Worm (Caenorhabditis elegans) whole organism, L4 larva: ENCODE data around the gene C49H3.4.

Experiments
- D1046.2 ChIP-seq: fragments of 200-800 bp; sonication (Bioruptor generic); IDR thresholded peaks from 2 replicates; pipeline ENCODE4 v1.3.6; 2022; ENCODE audit warnings: missing genetic modification characterization, missing compliant biosample characterization
- F10B5.3 ChIP-seq: sonication (generic microtip); optimal IDR thresholded peaks from 2 replicates; lab custom pipeline; 2016; ENCODE audit warnings: mild to moderate bottlenecking, missing genetic modification characterization, missing compliant biosample characterization
- T20F7.1 ChIP-seq: fragments of 200-800 bp; sonication (Bioruptor generic); optimal IDR thresholded peaks from 2 replicates; lab custom pipeline; 2018; ENCODE audit warnings: mild to moderate bottlenecking, missing genetic modification characterization, missing compliant biosample characterization
- Y105C5A.15 ChIP-seq: fragments of 200-800 bp; sonication (Bioruptor generic); IDR thresholded peaks from 2 replicates; pipeline ENCODE4 v1.3.6; 2022; ENCODE audit warnings: missing genetic modification characterization, missing compliant biosample characterization
- Y48G9A.11 ChIP-seq: fragments of 200-800 bp; sonication (Bioruptor generic); IDR thresholded peaks from 2 replicates; pipeline ENCODE4 v1.3.6; 2022; ENCODE audit warnings: missing genetic modification reagents, missing genetic modification characterization, missing compliant biosample characterization
- aha-1 ChIP-seq: fragments of 150-350 bp; peaks from one replicate; lab custom pipeline; 2014; ENCODE audit warnings: missing biosample characterization, missing genetic modification characterization
- ceh-20 ChIP-seq: fragments of 200-800 bp; sonication (Bioruptor generic); IDR thresholded peaks from 2 replicates; pipeline ENCODE4 v1.3.6; 2022; ENCODE audit warnings: missing genetic modification reagents, missing genetic modification characterization, missing compliant biosample characterization
- ceh-44 ChIP-seq: fragments of 200-800 bp; sonication (Bioruptor generic); IDR thresholded peaks from 2 replicates; pipeline ENCODE4 v1.3.6; 2022; ENCODE audit warnings: missing genetic modification reagents, missing genetic modification characterization, missing compliant biosample characterization
- ceh-62 ChIP-seq: sonication (generic microtip); optimal IDR thresholded peaks from 2 replicates; lab custom pipeline; 2017; ENCODE audit warnings: missing biosample characterization, missing genetic modification characterization
- ceh-82 ChIP-seq: sonication (generic microtip); optimal IDR thresholded peaks from 2 replicates; lab custom pipeline; 2017; ENCODE audit warnings: missing biosample characterization, missing genetic modification characterization
- ctbp-1 ChIP-seq: fragments of 200-800 bp; sonication (Bioruptor generic); IDR thresholded peaks from 2 replicates; pipeline ENCODE4 v1.3.6; 2022; ENCODE audit warnings: missing genetic modification reagents, missing genetic modification characterization, missing compliant biosample characterization
- dmd-9 ChIP-seq: fragments of 200-800 bp; sonication (Bioruptor generic); IDR thresholded peaks from 2 replicates; pipeline ENCODE4 v1.3.6; 2022; ENCODE audit warnings: missing genetic modification reagents, missing genetic modification characterization, missing compliant biosample characterization
- dpl-1 ChIP-seq: fragments of 150-350 bp; optimal IDR thresholded peaks from 2 replicates; lab custom pipeline; 2014; ENCODE audit warnings: missing biosample characterization, missing genetic modification reagents, missing genetic modification characterization
- egl-43 ChIP-seq: fragments of 200-800 bp; sonication (Bioruptor generic); IDR thresholded peaks from 2 replicates; pipeline ENCODE4 v1.3.6; 2022; ENCODE audit warnings: missing genetic modification reagents, missing genetic modification characterization, missing compliant biosample characterization
- gei-8 ChIP-seq: fragments of 200-800 bp; sonication (Bioruptor generic); optimal IDR thresholded peaks from 2 replicates; lab custom pipeline; 2018; ENCODE audit warnings: mild to moderate bottlenecking, missing genetic modification characterization, missing compliant biosample characterization
- hmg-1.1 ChIP-seq: fragments of 200-800 bp; sonication (Bioruptor generic); IDR thresholded peaks from 2 replicates; pipeline ENCODE4 v1.3.6; 2022; ENCODE audit warnings: missing genetic modification reagents, missing genetic modification characterization, missing compliant biosample characterization
- lin-1 ChIP-seq: fragments of 200-800 bp; sonication (Bioruptor generic); IDR thresholded peaks from 2 replicates; pipeline ENCODE4 v1.3.6; 2022; ENCODE audit warnings: missing genetic modification reagents, missing genetic modification characterization, missing compliant biosample characterization
- lin-13 ChIP-seq: fragments of 150-350 bp; optimal IDR thresholded peaks from 2 replicates; lab custom pipeline; 2014; ENCODE audit warnings: missing biosample characterization, missing genetic modification reagents, missing genetic modification characterization
- lin-15B ChIP-seq: fragments of 150-350 bp; sonication (generic microtip); optimal IDR thresholded peaks from 3 replicates; lab custom pipeline; 2014; ENCODE audit warnings: missing biosample characterization, missing genetic modification characterization
- lin-29 ChIP-seq: fragments of 200-800 bp; sonication (Bioruptor generic); IDR thresholded peaks from 2 replicates; pipeline ENCODE4 v1.3.6; 2022; ENCODE audit warnings: missing genetic modification reagents, missing genetic modification characterization, missing compliant biosample characterization
- lin-38 ChIP-seq: fragments of 200-800 bp; sonication (Bioruptor generic); IDR thresholded peaks from 2 replicates; pipeline ENCODE4 v1.3.6; 2022; ENCODE audit warnings: missing genetic modification reagents, missing genetic modification characterization, missing compliant biosample characterization
- lsy-2 ChIP-seq, 2 experiments: fragments of 150-350 bp in 1 of 2; sonication (generic microtip) in 1 of 2; optimal IDR thresholded peaks; 2 replicates each; lab custom pipeline; 2014 to 2017; ENCODE audit warnings: missing biosample characterization in 2 of 2, missing genetic modification characterization in 2 of 2
- madf-5 ChIP-seq, 2 experiments: fragments of 200-800 bp; sonication (Bioruptor generic); IDR thresholded peaks; 2 replicates each; pipeline ENCODE4 v1.3.6; 2022; ENCODE audit warnings: missing compliant biosample characterization in 2 of 2, missing genetic modification characterization in 2 of 2
- mdt-29 ChIP-seq: fragments of 200-800 bp; sonication (Bioruptor generic); IDR thresholded peaks from 2 replicates; pipeline ENCODE4 v1.3.6; 2022; ENCODE audit warnings: missing genetic modification reagents, missing genetic modification characterization, missing compliant biosample characterization
- mep-1 ChIP-seq: fragments of 150-350 bp; sonication (generic microtip); optimal IDR thresholded peaks from 3 replicates; lab custom pipeline; 2014; ENCODE audit warnings: missing biosample characterization, missing genetic modification characterization
- mxl-3 ChIP-seq: fragments of 200-800 bp; sonication (Bioruptor generic); optimal IDR thresholded peaks from 2 replicates; lab custom pipeline; 2018; ENCODE audit warnings: mild to moderate bottlenecking, missing genetic modification characterization, missing compliant biosample characterization
- nhr-102 ChIP-seq: sonication (generic microtip); optimal IDR thresholded peaks from 2 replicates; lab custom pipeline; 2016; ENCODE audit warnings: mild to moderate bottlenecking, missing genetic modification characterization, moderate library complexity, missing compliant biosample characterization
- nhr-237 ChIP-seq: sonication (generic microtip); optimal IDR thresholded peaks from 2 replicates; lab custom pipeline; 2017; ENCODE audit warnings: missing biosample characterization, missing genetic modification characterization
- nhr-28 ChIP-seq: fragments of 150-350 bp; optimal IDR thresholded peaks from 2 replicates; lab custom pipeline; 2014; ENCODE audit warnings: missing biosample characterization, missing genetic modification characterization
- nhr-48 ChIP-seq: sonication (generic microtip); optimal IDR thresholded peaks from 2 replicates; lab custom pipeline; 2016; ENCODE audit warnings: mild to moderate bottlenecking, missing genetic modification characterization, missing compliant biosample characterization
- nhr-77 ChIP-seq: fragments of 150-350 bp; optimal IDR thresholded peaks from 2 replicates; lab custom pipeline; 2014; ENCODE audit warnings: missing biosample characterization, missing genetic modification characterization
- pha-4 ChIP-seq, 2 experiments: fragments of 150-350 bp in 1 of 2; fragments of 200-800 bp in 1 of 2; sonication (Bioruptor generic) in 1 of 2; IDR thresholded peaks in 1 of 2; optimal IDR thresholded peaks in 1 of 2; 2 replicates each; pipeline versions ENCODE4 v1.3.6 to Lab custom; 2014 to 2022; ENCODE audit warnings: missing genetic modification characterization in 2 of 2, missing genetic modification reagents in 2 of 2, missing biosample characterization in 1 of 2, missing compliant biosample characterization in 1 of 2
- set-16 ChIP-seq: fragments of 200-800 bp; sonication (Bioruptor generic); IDR thresholded peaks from 2 replicates; pipeline ENCODE4 v1.3.6; 2022; ENCODE audit warnings: missing genetic modification reagents, missing genetic modification characterization, missing compliant biosample characterization
- snpc-1.2 ChIP-seq: fragments of 200-800 bp; sonication (Bioruptor generic); IDR thresholded peaks from 2 replicates; pipeline ENCODE4 v1.3.6; 2022; ENCODE audit warnings: missing genetic modification reagents, missing genetic modification characterization, missing compliant biosample characterization
- snpc-4 ChIP-seq: fragments of 150-350 bp; optimal IDR thresholded peaks from 2 replicates; lab custom pipeline; 2014; ENCODE audit warnings: missing biosample characterization, missing genetic modification characterization
- tra-1 ChIP-seq: fragments of 200-800 bp; sonication (Bioruptor generic); IDR thresholded peaks from 2 replicates; pipeline ENCODE4 v1.3.6; 2022; ENCODE audit warnings: missing genetic modification reagents, missing genetic modification characterization, missing compliant biosample characterization
- unc-62 ChIP-seq, 3 experiments: fragments of 150-350 bp in 1 of 3; sonication (generic microtip); optimal IDR thresholded peaks in 2 of 3; peaks in 1 of 3; 1 replicate in 1 of 3; 2 replicates in 2 of 3; lab custom pipeline; 2014 to 2017; ENCODE audit warnings: missing biosample characterization in 3 of 3, missing genetic modification characterization in 3 of 3, missing genetic modification reagents in 3 of 3, missing genotype in 1 of 3
- zag-1 ChIP-seq: fragments of 150-350 bp; optimal IDR thresholded peaks from 2 replicates; lab custom pipeline; 2014; ENCODE audit warnings: missing biosample characterization, missing genetic modification characterization
- zip-11 ChIP-seq: fragments of 200-800 bp; sonication (Bioruptor generic); IDR thresholded peaks from 2 replicates; pipeline ENCODE4 v1.3.6; 2022; ENCODE audit warnings: missing genetic modification characterization, missing compliant biosample characterization

C49H3.4 gene

DNA sequence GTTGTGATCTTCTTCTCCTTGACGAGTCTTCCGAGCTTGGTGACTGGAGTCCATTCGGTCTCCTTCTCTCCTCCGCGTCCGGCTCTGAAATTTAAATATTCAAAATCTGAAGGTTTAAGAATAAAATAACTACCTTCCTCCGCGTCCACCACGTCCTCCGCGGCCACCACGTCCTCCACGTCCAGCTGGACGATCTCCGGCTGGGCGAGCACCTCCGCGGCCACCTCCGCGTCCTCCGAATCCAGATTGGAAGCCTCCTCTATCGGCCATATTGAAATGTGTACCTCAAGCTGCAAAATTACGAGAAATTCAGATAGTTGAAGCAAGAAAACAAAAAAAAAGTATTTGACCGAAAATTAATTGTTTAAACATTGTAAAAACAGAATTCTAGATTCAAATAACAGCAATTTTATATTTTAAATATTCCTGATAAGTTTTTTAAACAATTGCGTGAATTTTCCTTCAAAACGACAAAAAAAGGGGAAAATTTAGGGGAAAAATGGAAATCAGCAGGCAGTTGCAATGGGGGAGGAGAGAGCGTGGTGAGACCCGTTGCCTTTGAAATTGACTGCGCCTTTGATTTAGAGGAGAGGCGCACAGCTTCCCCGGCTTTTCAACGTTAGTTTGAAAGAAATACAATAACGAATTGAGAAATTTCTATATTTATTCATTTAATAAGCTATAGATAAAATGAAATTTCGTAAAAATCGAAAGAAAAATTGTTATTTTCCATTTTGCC, 11.2 kb downstream of the C49H3.4 start, which contains the start of gene rps-2 (continued):
- TF ChIP-seq pha-4 (GFP tag; IDR thresholded peaks at IDR 0.05; lab: Robert Waterston, UW) (0 out of 2 replicates have a peak, but pooled peaks have one; percentile 20), pha-4 (tag; optimal IDR thresholded peaks at IDR 0.05; lab: Kevin White, UChicago) (no peak), set-16 (GFP tag; lab: Robert Waterston, UW) (peak; percentile 87; the same call in 1 of the 2 replicates), nhr-102 (tag; lab: Kevin White, UChicago) (no peak), ctbp-1 (GFP tag; lab: Robert Waterston, UW) (no peak)

DNA sequence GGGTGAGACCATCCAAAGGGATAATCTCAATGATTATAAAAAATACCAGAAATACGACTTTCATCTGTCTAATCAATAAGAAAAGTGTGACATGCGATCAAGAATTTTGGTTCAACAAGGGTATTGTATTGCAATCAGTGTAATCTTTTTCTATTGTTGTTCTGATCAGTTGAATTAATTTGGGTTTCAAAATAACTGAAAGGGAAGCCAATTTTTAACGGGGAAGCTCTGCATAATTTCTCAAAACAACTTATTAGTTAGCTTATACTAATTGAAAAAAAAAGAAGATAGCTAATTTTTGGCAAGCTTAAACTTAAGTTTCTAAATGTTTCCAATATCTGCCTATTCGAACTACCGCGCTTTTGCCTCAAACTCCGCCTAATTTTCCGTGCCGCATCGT, 12.1 kb downstream of the C49H3.4 start, which contains the start of gene C49H3.12:
Gene C49H3.12, minus strand, starts transcription at position 101 of the 400 bp plus-strand sequence.
- TF ChIP-seq dmd-9 (GFP tag; lab: Robert Waterston, UW), result no peak
- no peak for TF ChIP-seq F10B5.3 (tag; lab: Kevin White, UChicago)
- TF ChIP-seq ceh-82 (tag; lab: Kevin White, UChicago), result no peak
- no peak for TF ChIP-seq egl-43
- TF ChIP-seq lsy-2 (tag; optimal IDR thresholded peaks at IDR 0.05; lab: Kevin White, UChicago), result no peak
- TF ChIP-seq lin-1 (GFP tag; lab: Robert Waterston, UW), result no peak
- TF ChIP-seq gei-8 (GFP tag; lab: Kevin White, UChicago), result no peak
- peak; percentile 20 for TF ChIP-seq aha-1 (tag; lab: Kevin White, UChicago)

DNA sequence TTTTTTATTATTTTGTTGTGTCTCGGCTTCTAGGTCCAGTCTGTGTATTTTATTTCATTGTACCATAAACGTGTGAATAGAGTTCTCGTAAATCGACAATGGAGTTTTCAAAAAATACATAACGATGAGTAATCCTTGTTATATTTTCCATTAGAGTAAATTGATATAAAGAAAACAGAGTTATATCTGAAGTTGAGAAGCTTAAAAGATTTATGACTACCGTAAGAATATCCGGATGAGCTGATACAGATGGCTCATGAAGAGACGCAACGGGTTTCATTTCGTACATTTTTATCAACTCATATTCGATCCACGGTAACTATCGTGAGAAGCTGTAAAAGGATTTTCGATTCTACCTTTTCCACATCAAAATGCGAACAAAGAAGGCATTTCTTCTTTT, 12.8 kb downstream of the C49H3.4 start, which contains the start of gene gcy-8:
Gene gcy-8, plus strand, starts transcription at position 301 of the 400 bp plus-strand sequence.
- no peak for TF ChIP-seq ceh-44 (GFP tag; lab: Robert Waterston, UW)
- no peak for TF ChIP-seq aha-1 (tag; lab: Kevin White, UChicago)
- no peak for TF ChIP-seq lin-13
- no peak for TF ChIP-seq pha-4 (GFP tag; IDR thresholded peaks at IDR 0.05; lab: Robert Waterston, UW)
- TF ChIP-seq pha-4 (tag; optimal IDR thresholded peaks at IDR 0.05; lab: Kevin White, UChicago), result no peak
- TF ChIP-seq mdt-29 (GFP tag; lab: Robert Waterston, UW), result no peak
- TF ChIP-seq ceh-20 (GFP tag; lab: Robert Waterston, UW), result no peak
- TF ChIP-seq mxl-3 (GFP tag; lab: Kevin White, UChicago), result no peak
- TF ChIP-seq madf-5 (GFP tag; IDR thresholded peaks at IDR 0.05; lab: Robert Waterston, UW), result no peak
- no peak for TF ChIP-seq lin-1 (GFP tag; lab: Robert Waterston, UW)
- no peak for TF ChIP-seq nhr-28 (tag; lab: Kevin White, UChicago)
- TF ChIP-seq hmg-1.1, result no peak
- TF ChIP-seq Y105C5A.15 (GFP tag; lab: Robert Waterston, UW), result no peak
- TF ChIP-seq zag-1, result no peak
- TF ChIP-seq lin-29 (GFP tag; lab: Robert Waterston, UW), result no peak
- no peak for TF ChIP-seq nhr-48 (tag; lab: Kevin White, UChicago)
- TF ChIP-seq ceh-62, result no peak
- no peak for TF ChIP-seq Y48G9A.11
- no peak for TF ChIP-seq zip-11 (GFP tag; lab: Robert Waterston, UW)
- TF ChIP-seq T20F7.1 (GFP tag; lab: Kevin White, UChicago), result no peak
- TF ChIP-seq, all 104 proteins: peak for 0

DNA sequence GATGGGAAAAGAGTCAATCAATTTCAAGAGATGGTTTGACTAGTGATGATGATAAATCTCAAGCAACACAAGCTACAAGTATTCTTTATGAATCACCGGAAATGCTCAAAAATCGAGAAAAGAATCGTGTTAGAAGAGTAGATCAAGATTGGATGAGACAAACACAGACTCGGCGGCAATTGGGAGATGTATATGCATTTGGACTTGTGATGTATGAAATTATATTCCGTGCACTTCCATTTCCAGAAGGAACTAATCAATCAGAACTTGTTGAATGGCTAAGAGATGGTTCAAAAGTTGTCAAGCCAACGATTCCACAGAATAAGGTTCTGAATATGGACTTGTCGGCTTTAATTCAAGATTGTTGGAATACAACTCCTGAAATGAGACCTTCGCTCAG, 16.8 kb downstream of the C49H3.4 start:
- TF ChIP-seq dpl-1 (GFP tag; lab: Kevin White, UChicago), result no peak
- TF ChIP-seq unc-62 (GFP tag; optimal IDR thresholded peaks at IDR 0.05 in 1 of 2; lab: Kevin White, UChicago), result peak in 1 of 2 experiments; percentile 92
- TF ChIP-seq unc-62 (tag; optimal IDR thresholded peaks at IDR 0.05; lab: Kevin White, UChicago), result no peak

DNA sequence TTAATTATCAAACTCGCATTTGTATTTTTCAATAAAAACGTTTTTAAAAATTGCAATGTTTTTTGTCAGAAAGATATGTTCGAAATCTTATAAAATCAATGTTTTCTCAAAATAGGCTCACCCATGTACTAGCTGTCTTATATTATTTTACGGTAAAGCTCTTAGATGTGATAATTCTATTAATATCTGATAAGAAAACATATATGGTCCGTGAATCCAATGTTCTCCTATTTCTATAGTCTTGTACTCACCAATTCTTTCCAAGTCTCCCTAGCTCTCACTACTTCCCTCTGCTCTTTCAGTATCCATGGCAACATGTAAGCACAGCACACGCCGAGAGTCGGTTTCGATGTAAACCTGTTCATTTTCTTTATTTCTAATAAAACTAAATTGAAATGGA, 18.6 kb downstream of the C49H3.4 start, which contains the start of gene bbs-2:
Gene bbs-2, plus strand, starts transcription at position 301 of the 400 bp plus-strand sequence.
- TF ChIP-seq aha-1 (tag; lab: Kevin White, UChicago), result no peak
- TF ChIP-seq nhr-77, result no peak
- TF ChIP-seq set-16 (GFP tag; lab: Robert Waterston, UW), result no peak
- no peak for TF ChIP-seq mep-1 (tag; lab: Kevin White, UChicago)
- TF ChIP-seq tra-1 (GFP tag; lab: Robert Waterston, UW), result no peak
- TF ChIP-seq snpc-1.2, result no peak
- TF ChIP-seq dmd-9 (GFP tag; lab: Robert Waterston, UW), result no peak
- TF ChIP-seq nhr-102 (tag; lab: Kevin White, UChicago), result no peak
- TF ChIP-seq nhr-237 (tag; lab: Kevin White, UChicago), result no peak
- TF ChIP-seq hmg-1.1, result no peak
- TF ChIP-seq lin-38 (GFP tag; lab: Robert Waterston, UW), result no peak
- TF ChIP-seq lin-29 (GFP tag; lab: Robert Waterston, UW), result no peak
- TF ChIP-seq pha-4 (GFP tag; IDR thresholded peaks at IDR 0.05; lab: Robert Waterston, UW), result no peak
- TF ChIP-seq pha-4 (tag; optimal IDR thresholded peaks at IDR 0.05; lab: Kevin White, UChicago), result no peak
- TF ChIP-seq D1046.2 (GFP tag; lab: Robert Waterston, UW), result no peak
- no peak for TF ChIP-seq lin-15B (tag; lab: Kevin White, UChicago)
- no peak for TF ChIP-seq ceh-82 (tag; lab: Kevin White, UChicago)
- TF ChIP-seq snpc-4, result no peak
- TF ChIP-seq zip-11 (GFP tag; lab: Robert Waterston, UW), result no peak
